Worm (Caenorhabditis elegans) whole organism, L1 larva: Measurements from ENCODE around the gene fbxb-106.

Experiments used
- elt-2 ChIP-seq: sonication (generic microtip); optimal IDR thresholded peaks from 2 replicates; lab custom pipeline; 2016; ENCODE audit warnings: missing genetic modification characterization, mild to moderate bottlenecking, inconsistent platforms, missing compliant biosample characterization, missing genetic modification reagents
- fkh-10 ChIP-seq: sonication (generic microtip); optimal IDR thresholded peaks from 2 replicates; lab custom pipeline; 2017; ENCODE audit warnings: missing biosample characterization, missing genetic modification reagents, missing genetic modification characterization
- isw-1 ChIP-seq: fragments of 200-800 bp; sonication (Bioruptor generic); IDR thresholded peaks from 2 replicates; pipeline ENCODE4 v1.3.6; 2022; ENCODE audit warnings: missing genetic modification characterization, missing compliant biosample characterization
- jun-1 ChIP-seq: fragments of 150-350 bp; optimal IDR thresholded peaks from 2 replicates; lab custom pipeline; 2014; ENCODE audit warnings: missing biosample characterization, missing genetic modification reagents, missing genetic modification characterization
- lir-3 ChIP-seq: sonication (generic microtip); optimal IDR thresholded peaks from 2 replicates; lab custom pipeline; 2016; ENCODE audit warnings: mild to moderate bottlenecking, missing genetic modification characterization, moderate library complexity, missing compliant biosample characterization; ENCODE audit not compliant: poor library complexity
- mab-9 ChIP-seq: fragments of 200-800 bp; sonication (Bioruptor generic); IDR thresholded peaks from 2 replicates; pipeline ENCODE4 v1.3.6; 2022; ENCODE audit warnings: missing genetic modification reagents, missing genetic modification characterization, missing compliant biosample characterization
- nhr-11 ChIP-seq: fragments of 150-350 bp; optimal IDR thresholded peaks from 2 replicates; lab custom pipeline; 2014; ENCODE audit warnings: missing biosample characterization, missing genetic modification characterization
- nhr-12 ChIP-seq: sonication (generic microtip); optimal IDR thresholded peaks from 2 replicates; lab custom pipeline; 2017; ENCODE audit warnings: missing biosample characterization, missing genetic modification characterization
- pqm-1 ChIP-seq: sonication (generic microtip); optimal IDR thresholded peaks from 3 replicates; lab custom pipeline; 2017; ENCODE audit warnings: missing biosample characterization, missing genetic modification characterization
- snpc-4 ChIP-seq: fragments of 150-350 bp; optimal IDR thresholded peaks from 2 replicates; lab custom pipeline; 2014; ENCODE audit warnings: missing biosample characterization, missing genetic modification characterization
- sptf-1 ChIP-seq: fragments of 150-350 bp; optimal IDR thresholded peaks from 2 replicates; lab custom pipeline; 2014; ENCODE audit warnings: missing biosample characterization, missing genetic modification characterization

- TF ChIP-seq fkh-10 (GFP tag; lab: Kevin White, UChicago) (no peak), elt-2 (tag; lab: Kevin White, UChicago) (no peak), isw-1 (GFP tag; lab: Robert Waterston, UW) (no peak), snpc-4 (tag; lab: Kevin White, UChicago) (no peak), nhr-12 (tag; lab: Kevin White, UChicago) (no peak), sptf-1 (tag; lab: Kevin White, UChicago) (no peak), pqm-1 (no peak), jun-1 (tag; lab: Kevin White, UChicago) (no peak), mab-9 (GFP tag; lab: Robert Waterston, UW) (no peak), nhr-11 (tag; lab: Kevin White, UChicago) (no peak), lir-3 (no peak)
Measured at ce11 chrII:2751278-2751677, 10.9 kb upstream of the fbxb-106 start.
